Worm (Caenorhabditis elegans) whole organism, young adult: ENCODE results near the gene F44A2.5.

Experiments
- F37B4.10 ChIP-seq: fragments of 200-800 bp; sonication (Bioruptor generic); IDR thresholded peaks from 2 replicates; pipeline ENCODE4 v1.3.6; 2022; ENCODE audit warnings: missing genetic modification characterization, missing compliant biosample characterization
- F52B5.7 ChIP-seq: sonication (generic microtip); optimal IDR thresholded peaks from 2 replicates; lab custom pipeline; 2016; ENCODE audit warnings: mild to moderate bottlenecking, missing genetic modification characterization, missing compliant biosample characterization
- K11D2.4 ChIP-seq: fragments of 200-800 bp; sonication (Bioruptor generic); IDR thresholded peaks from 2 replicates; pipeline ENCODE4 v1.3.6; 2022; ENCODE audit warnings: missing genetic modification reagents, missing genetic modification characterization, missing compliant biosample characterization
- K12H6.12 ChIP-seq: fragments of 200-800 bp; sonication (Bioruptor generic); optimal IDR thresholded peaks from 2 replicates; lab custom pipeline; 2018; ENCODE audit warnings: mild to moderate bottlenecking, missing genetic modification characterization, missing compliant biosample characterization
- T26A5.8 ChIP-seq: sonication (generic microtip); optimal IDR thresholded peaks from 2 replicates; lab custom pipeline; 2016; ENCODE audit warnings: missing genetic modification characterization, missing compliant biosample characterization
- Y53G8AR.9 ChIP-seq: fragments of 200-800 bp; sonication (Bioruptor generic); conservative IDR thresholded peaks from 2 replicates; pipeline ENCODE4 v1.3.6; 2022; ENCODE audit warnings: missing genetic modification reagents, missing genetic modification characterization, missing compliant biosample characterization
- Y67H2A.10 ChIP-seq: fragments of 200-800 bp; sonication (Bioruptor generic); conservative IDR thresholded peaks from 2 replicates; pipeline ENCODE4 v1.3.6; 2022; ENCODE audit warnings: missing genetic modification reagents, missing genetic modification characterization, missing compliant biosample characterization
- ZK185.1 ChIP-seq: sonication (generic microtip); optimal IDR thresholded peaks from 2 replicates; lab custom pipeline; 2016; ENCODE audit warnings: mild to moderate bottlenecking, missing genetic modification characterization, missing compliant biosample characterization; ENCODE audit not compliant: poor library complexity, severe bottlenecking
- ama-1 ChIP-seq, 3 experiments: fragments of 150-350 bp in 1 of 3; sonication (generic microtip) in 2 of 3; optimal IDR thresholded peaks; 2 replicates each; lab custom pipeline; 2014 to 2018; ENCODE audit warnings: missing biosample characterization in 2 of 3, missing genetic modification characterization in 2 of 3, missing genetic modification reagents in 2 of 3
- aptf-2 ChIP-seq: fragments of 200-800 bp; sonication (Bioruptor generic); conservative IDR thresholded peaks from 2 replicates; pipeline ENCODE4 v1.3.6; 2022; ENCODE audit warnings: missing genetic modification reagents, missing genetic modification characterization, missing compliant biosample characterization
- athp-1 ChIP-seq: sonication (generic microtip); optimal IDR thresholded peaks from 2 replicates; lab custom pipeline; 2017; ENCODE audit warnings: mild to moderate bottlenecking, missing genetic modification characterization, missing compliant biosample characterization
- ceh-40 ChIP-seq: fragments of 200-800 bp; sonication (Bioruptor generic); IDR thresholded peaks from 2 replicates; pipeline ENCODE4 v1.3.6; 2022; ENCODE audit warnings: missing genetic modification characterization, missing compliant biosample characterization
- ceh-58 ChIP-seq: fragments of 200-800 bp; sonication (Bioruptor generic); IDR thresholded peaks from 2 replicates; pipeline ENCODE4 v1.3.6; 2022; ENCODE audit warnings: missing genetic modification characterization, missing compliant biosample characterization
- chd-7 ChIP-seq: sonication (generic microtip); optimal IDR thresholded peaks from 2 replicates; lab custom pipeline; 2016; ENCODE audit warnings: mild to moderate bottlenecking, missing genetic modification characterization, moderate library complexity, missing compliant biosample characterization
- dpl-1 ChIP-seq: fragments of 150-350 bp; optimal IDR thresholded peaks from 2 replicates; lab custom pipeline; 2014; ENCODE audit warnings: missing biosample characterization, missing genetic modification reagents, missing genetic modification characterization
- efl-1 ChIP-seq: fragments of 150-350 bp; optimal IDR thresholded peaks from 2 replicates; lab custom pipeline; 2014; ENCODE audit warnings: missing biosample characterization, missing genetic modification reagents, missing genetic modification characterization
- egl-44 ChIP-seq: fragments of 200-800 bp; sonication (Bioruptor generic); IDR thresholded peaks from 2 replicates; pipeline ENCODE4 v1.3.6; 2022; ENCODE audit warnings: missing genetic modification reagents, missing genetic modification characterization, missing compliant biosample characterization
- egrh-3 ChIP-seq: fragments of 200-800 bp; sonication (Bioruptor generic); IDR thresholded peaks from 2 replicates; pipeline ENCODE4 v1.3.6; 2022; ENCODE audit warnings: missing genetic modification reagents, missing genetic modification characterization, missing compliant biosample characterization
- ekl-4 ChIP-seq: fragments of 200-800 bp; sonication (Bioruptor generic); IDR thresholded peaks from 2 replicates; pipeline ENCODE4 v1.3.6; 2022; ENCODE audit warnings: missing genetic modification reagents, missing genetic modification characterization, missing compliant biosample characterization
- gei-17 ChIP-seq: fragments of 200-800 bp; sonication (Bioruptor generic); optimal IDR thresholded peaks from 2 replicates; lab custom pipeline; 2018; ENCODE audit warnings: mild to moderate bottlenecking, missing genetic modification characterization, missing compliant biosample characterization
- hlh-12 ChIP-seq: sonication (generic microtip); optimal IDR thresholded peaks from 2 replicates; lab custom pipeline; 2016; ENCODE audit warnings: missing genetic modification characterization, missing compliant biosample characterization
- hlh-26 ChIP-seq: fragments of 200-800 bp; sonication (Bioruptor generic); conservative IDR thresholded peaks from 2 replicates; pipeline ENCODE4 v1.3.6; 2022; ENCODE audit warnings: missing genetic modification reagents, missing genetic modification characterization, missing compliant biosample characterization
- hmg-1.2 ChIP-seq: fragments of 200-800 bp; sonication (Bioruptor generic); IDR thresholded peaks from 2 replicates; pipeline ENCODE4 v1.3.6; 2022; ENCODE audit warnings: missing genetic modification reagents, missing genetic modification characterization, missing compliant biosample characterization
- hsf-1 ChIP-seq: fragments of 200-800 bp; sonication (Bioruptor generic); IDR thresholded peaks from 2 replicates; pipeline ENCODE4 v1.3.6; 2022; ENCODE audit warnings: missing genetic modification reagents, missing genetic modification characterization, missing compliant biosample characterization
- lin-35 ChIP-seq, 3 experiments: fragments of 150-350 bp in 2 of 3; sonication (generic microtip) in 1 of 3; optimal IDR thresholded peaks; 2 replicates each; lab custom pipeline; 2014 to 2018; ENCODE audit warnings: missing biosample characterization in 3 of 3, missing genetic modification characterization in 3 of 3, missing genetic modification reagents in 3 of 3
- madf-10 ChIP-seq: sonication (generic microtip); optimal IDR thresholded peaks from 2 replicates; lab custom pipeline; 2016; ENCODE audit warnings: mild to moderate bottlenecking, missing genetic modification characterization, missing compliant biosample characterization
- madf-3 ChIP-seq: fragments of 200-800 bp; sonication (Bioruptor generic); IDR thresholded peaks from 2 replicates; pipeline ENCODE4 v1.3.6; 2022; ENCODE audit warnings: missing genetic modification reagents, missing genetic modification characterization, missing compliant biosample characterization
- madf-6 ChIP-seq: fragments of 200-800 bp; sonication (Bioruptor generic); IDR thresholded peaks from 2 replicates; pipeline ENCODE4 v1.3.6; 2022; ENCODE audit warnings: missing genetic modification reagents, missing genetic modification characterization, missing compliant biosample characterization
- madf-8 ChIP-seq: fragments of 200-800 bp; sonication (Bioruptor generic); conservative IDR thresholded peaks from 2 replicates; pipeline ENCODE4 v1.3.6; 2022; ENCODE audit warnings: missing genetic modification reagents, missing genetic modification characterization, missing compliant biosample characterization
- nhr-179 ChIP-seq: sonication (generic microtip); optimal IDR thresholded peaks from 2 replicates; lab custom pipeline; 2016; ENCODE audit warnings: mild to moderate bottlenecking, missing genetic modification characterization, missing compliant biosample characterization
- nhr-80 ChIP-seq: sonication (generic microtip); optimal IDR thresholded peaks from 2 replicates; lab custom pipeline; 2016; ENCODE audit warnings: missing genetic modification characterization, missing compliant biosample characterization
- pbrm-1 ChIP-seq: fragments of 200-800 bp; sonication (Bioruptor generic); IDR thresholded peaks from 2 replicates; pipeline ENCODE4 v1.3.6; 2022; ENCODE audit warnings: missing genetic modification reagents, missing genetic modification characterization, missing compliant biosample characterization
- pha-4 ChIP-seq: fragments of 150-350 bp; sonication (generic microtip); optimal IDR thresholded peaks from 2 replicates; lab custom pipeline; 2014; ENCODE audit warnings: missing biosample characterization, missing genetic modification reagents, missing genetic modification characterization
- repo-1 ChIP-seq: sonication (generic microtip); optimal IDR thresholded peaks from 2 replicates; lab custom pipeline; 2017; ENCODE audit warnings: mild to moderate bottlenecking, missing genetic modification characterization, missing compliant biosample characterization
- snpc-1.1 ChIP-seq: sonication (generic microtip); optimal IDR thresholded peaks from 2 replicates; lab custom pipeline; 2017; ENCODE audit warnings: missing genetic modification characterization, mild to moderate bottlenecking, missing compliant biosample characterization, antibody characterized with exemption, moderate library complexity, missing genotype, missing genetic modification reagents; ENCODE audit not compliant: insufficient read depth
- snpc-3.4 ChIP-seq: sonication (generic microtip); optimal IDR thresholded peaks from 2 replicates; lab custom pipeline; 2017; ENCODE audit warnings: missing genetic modification characterization, mild to moderate bottlenecking, missing compliant biosample characterization, antibody characterized with exemption, moderate library complexity, missing genotype, missing genetic modification reagents
- tbp1 ChIP-seq: fragments of 200-800 bp; sonication (Bioruptor generic); optimal IDR thresholded peaks from 2 replicates; lab custom pipeline; 2018; ENCODE audit warnings: mild to moderate bottlenecking, missing genetic modification characterization, missing compliant biosample characterization
- unc-62 ChIP-seq: fragments of 150-350 bp; optimal IDR thresholded peaks from 2 replicates; lab custom pipeline; 2014; ENCODE audit warnings: missing biosample characterization, missing genetic modification reagents, missing genetic modification characterization
- zfh-2 ChIP-seq: fragments of 200-800 bp; sonication (Bioruptor generic); conservative IDR thresholded peaks from 2 replicates; pipeline ENCODE4 v1.3.6; 2022; ENCODE audit warnings: missing genetic modification reagents, missing genetic modification characterization, missing compliant biosample characterization
- zim-3 ChIP-seq: sonication (generic microtip); optimal IDR thresholded peaks from 2 replicates; lab custom pipeline; 2017; ENCODE audit warnings: mild to moderate bottlenecking, missing genetic modification characterization, moderate library complexity, missing compliant biosample characterization

F44A2.5 gene

DNA sequence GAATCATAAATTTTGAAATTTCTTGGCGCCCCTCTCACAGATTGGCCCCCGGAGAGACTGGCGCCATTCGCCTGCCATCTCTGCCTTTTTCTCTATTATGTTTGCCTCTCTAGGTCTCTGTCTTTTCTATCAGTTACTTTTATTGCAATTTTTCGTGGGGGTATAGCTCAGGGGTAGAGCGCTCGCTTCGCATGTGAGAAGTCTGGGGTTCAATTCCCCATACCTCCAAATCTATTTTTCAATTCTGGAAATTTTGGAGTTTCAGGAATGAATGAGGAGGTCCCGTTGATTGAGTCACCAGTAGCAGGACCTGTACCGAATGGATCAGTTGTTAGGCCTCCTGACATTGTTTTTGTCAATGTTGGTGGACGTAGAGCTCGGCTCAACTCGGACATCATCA, 20.6 kb downstream of the F44A2.5 start, which contains the start of gene kvs-3 (continued):
- peak; percentile 80 for TF ChIP-seq ZK185.1 (tag; lab: Kevin White, UChicago)
- no peak for TF ChIP-seq unc-62 (GFP tag; lab: Kevin White, UChicago)
- TF ChIP-seq repo-1 (tag; lab: Kevin White, UChicago) = peak; percentile 82
- TF ChIP-seq snpc-1.1 (tag; lab: Kevin White, UChicago) = peak; percentile 55
- peak; percentile 50 for TF ChIP-seq hlh-12 (tag; lab: Kevin White, UChicago)
- peak; percentile 67 for TF ChIP-seq K11D2.4 (GFP tag; lab: Robert Waterston, UW)

DNA sequence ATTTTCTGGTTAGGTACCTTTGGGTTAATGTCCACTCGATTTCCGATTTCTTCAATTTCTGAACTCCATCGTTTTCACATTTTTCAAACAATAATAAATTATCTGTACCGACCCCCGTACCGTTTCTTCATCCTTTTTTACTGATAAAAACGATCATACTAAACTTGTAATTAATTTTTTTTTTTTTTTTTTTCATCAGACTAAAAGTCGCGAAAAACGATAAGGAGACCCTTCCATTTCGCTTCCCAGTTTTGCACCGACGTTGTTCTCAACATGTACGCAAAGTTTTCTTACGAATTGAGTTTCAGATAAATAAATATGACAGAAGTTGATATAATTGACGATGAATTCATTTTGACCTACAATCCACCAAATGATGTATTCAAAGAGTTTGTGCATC, 23.8 kb downstream of the F44A2.5 start, which contains the start of gene F44A2.7:
F44A2.7 (plus strand) TSS at position 301 of the 400 bp plus-strand sequence.
- TF ChIP-seq T26A5.8 (no peak), nhr-80 (peak; percentile 33), ekl-4 (no peak)

ce11 chrV:9322886-9323285, 25.5 kb downstream of the F44A2.5 start, which contains the start of gene tag-153:
Gene tag-153, plus strand, starts transcription at chrV:9323085.
- peak; percentile 62; the same call in 1 of the 2 replicates for TF ChIP-seq madf-6 (GFP tag; lab: Robert Waterston, UW)
- no peak for TF ChIP-seq ceh-58 (GFP tag; lab: Robert Waterston, UW)
- TF ChIP-seq efl-1 (GFP tag; lab: Kevin White, UChicago) = peak; percentile 66
- TF ChIP-seq dpl-1 (GFP tag; lab: Kevin White, UChicago) = peak; percentile 17

DNA sequence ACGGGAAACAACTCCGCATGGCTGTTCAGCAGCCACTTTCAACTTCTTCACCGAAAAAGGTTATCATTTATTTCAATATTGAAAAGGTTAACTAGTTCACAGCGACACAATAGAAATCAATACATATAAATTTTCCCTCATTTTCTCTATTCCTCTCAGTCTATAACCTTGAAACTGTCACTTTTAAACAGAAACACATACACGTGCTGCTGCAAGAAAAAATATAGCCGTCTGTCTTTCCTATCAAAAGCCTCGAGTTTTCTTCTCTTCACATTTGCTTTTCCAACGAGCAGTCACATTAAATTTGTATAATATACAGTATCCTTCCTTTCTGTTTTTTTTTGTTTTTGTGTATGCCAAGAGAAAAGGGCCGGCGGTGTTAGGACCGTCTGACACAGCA, 26.7 kb downstream of the F44A2.5 start:
- no peak for TF ChIP-seq F52B5.7 (tag; lab: Kevin White, UChicago)
- TF ChIP-seq nhr-80 = peak; percentile 54
- TF ChIP-seq, all 124 proteins: peak for 1

DNA sequence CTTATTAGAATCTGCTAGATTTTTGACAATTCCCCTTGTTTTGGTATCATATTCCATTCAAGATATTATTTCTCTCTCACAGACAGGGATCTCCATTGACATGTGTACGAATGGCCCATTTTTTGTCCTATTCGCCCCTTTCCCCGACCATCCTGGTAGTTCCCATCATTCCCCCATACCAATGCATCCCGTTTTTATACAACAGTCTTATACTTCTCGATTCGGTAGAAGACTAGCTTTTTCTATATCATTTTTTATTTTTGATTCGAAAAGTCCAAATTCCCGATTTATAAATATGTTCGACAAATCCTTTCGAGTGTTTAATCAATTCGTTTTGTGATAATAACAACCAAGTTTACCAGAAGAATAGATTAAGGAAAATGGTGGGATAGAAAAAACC, 29.5 kb downstream of the F44A2.5 start:
- TF ChIP-seq madf-6 (GFP tag; lab: Robert Waterston, UW) = 0 out of 2 replicates have a peak, but pooled peaks have one; percentile 21
- no peak for TF ChIP-seq tbp1 (GFP tag; lab: Kevin White, UChicago)
- TF ChIP-seq hsf-1 (GFP tag; lab: Robert Waterston, UW) = no peak; the same call in 1 of the 2 replicates
- TF ChIP-seq chd-7 (tag; lab: Kevin White, UChicago) = no peak
- no peak for TF ChIP-seq madf-8 (GFP tag; lab: Robert Waterston, UW)
- no peak for TF ChIP-seq efl-1 (GFP tag; lab: Kevin White, UChicago)
- TF ChIP-seq pha-4 (tag; lab: Kevin White, UChicago) = no peak
- no peak for TF ChIP-seq zfh-2 (GFP tag; lab: Robert Waterston, UW)
- TF ChIP-seq snpc-3.4 (tag; lab: Kevin White, UChicago) = no peak
- no peak for TF ChIP-seq ama-1 (optimal IDR thresholded peaks at IDR 0.05; lab: Kevin White, UChicago)
- peak in 1 of 2 experiments; percentile 4 for TF ChIP-seq ama-1 (GFP tag; optimal IDR thresholded peaks at IDR 0.05; lab: Kevin White, UChicago)
- 0 out of 2 replicates have a peak, but pooled peaks have one; percentile 31 for TF ChIP-seq madf-3 (GFP tag; lab: Robert Waterston, UW)
- no peak for TF ChIP-seq madf-10 (tag; lab: Kevin White, UChicago)
- TF ChIP-seq Y53G8AR.9 (GFP tag; lab: Robert Waterston, UW) = 0 out of 2 replicates have a peak, but pooled peaks have one; percentile 56
- TF ChIP-seq Y67H2A.10 (GFP tag; lab: Robert Waterston, UW) = no peak
- no peak for TF ChIP-seq zim-3 (tag; lab: Kevin White, UChicago)
- TF ChIP-seq ceh-40 = no peak
- TF ChIP-seq ekl-4 = no peak
- TF ChIP-seq aptf-2 (GFP tag; lab: Robert Waterston, UW) = no peak
- TF ChIP-seq egl-44 (GFP tag; lab: Robert Waterston, UW) = no peak
- TF ChIP-seq F37B4.10 (GFP tag; lab: Robert Waterston, UW) = no peak
- TF ChIP-seq K12H6.12 (tag; lab: Kevin White, UChicago) = peak; percentile 9
- no peak for TF ChIP-seq egrh-3 (GFP tag; lab: Robert Waterston, UW)
- TF ChIP-seq gei-17 = no peak
- TF ChIP-seq pbrm-1 (GFP tag; lab: Robert Waterston, UW) = no peak
- TF ChIP-seq nhr-179 (tag; lab: Kevin White, UChicago) = no peak
- no peak for TF ChIP-seq hlh-26
- TF ChIP-seq lin-35 (GFP tag; optimal IDR thresholded peaks at IDR 0.05; lab: Kevin White, UChicago) = peak in 1 of 3 experiments; percentile 12
- TF ChIP-seq athp-1 (tag; lab: Kevin White, UChicago) = peak; percentile 24
- TF ChIP-seq unc-62 (GFP tag; lab: Kevin White, UChicago) = no peak
- TF ChIP-seq nhr-80 = no peak
- no peak for TF ChIP-seq hmg-1.2 (GFP tag; lab: Robert Waterston, UW)
